In the genomic region with DNA sequence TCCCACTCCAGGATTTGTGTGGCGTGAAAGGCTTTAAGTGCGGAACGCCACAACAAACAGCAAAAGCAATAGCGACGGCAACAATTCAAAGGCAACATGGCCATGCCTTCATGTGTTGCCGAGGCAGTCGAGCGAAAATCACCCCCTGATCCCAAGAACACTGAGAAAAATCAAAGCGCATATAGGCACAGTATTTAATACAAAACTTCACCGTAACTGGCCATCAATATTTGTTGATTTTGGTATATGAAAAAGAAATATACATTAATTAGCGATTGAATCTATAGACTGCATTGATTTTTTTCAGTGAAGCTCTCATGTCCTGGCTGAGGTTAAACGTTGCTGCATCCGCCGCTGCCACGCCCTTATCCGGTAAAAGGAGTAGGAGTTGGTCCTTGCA, we compare ENCODE assay signal across 4 fruit fly cellular contexts.
TF ChIP-seq lines count a peak whose summit lies in the region.

No protein-coding gene starts in this region.

- no peak for TF ChIP-seq CTCF in whole organism, embryonic (GFP tag; optimal IDR thresholded peaks at IDR 0.05; lab: Kevin White, UChicago)

TF ChIP-seq in whole organism, embryonic, 481 proteins besides CTCF, POLR2A, EP300 and RAD21 (continues in another document):
- TF ChIP-seq CG17612 (GFP tag; IDR thresholded peaks at IDR 0.05; lab: Robert Waterston, UW) (no peak), CG12219 (GFP tag; optimal IDR thresholded peaks at IDR 0.05; lab: Kevin White, UChicago) (no peak), CG1233 (GFP tag; optimal IDR thresholded peaks at IDR 0.05; lab: Kevin White, UChicago) (no peak), lmd (GFP tag; IDR thresholded peaks at IDR 0.05; lab: Robert Waterston, UW) (0 out of 2 replicates have a peak, but pooled peaks have one; percentile 3), her (GFP tag; optimal IDR thresholded peaks at IDR 0.05; lab: Kevin White, UChicago) (no peak), sna (GFP tag; IDR thresholded peaks at IDR 0.05; lab: Robert Waterston, UW; ENCODE audit: partially characterized antibody) (no peak), CG14860 (GFP tag; IDR thresholded peaks at IDR 0.05; lab: Robert Waterston, UW; ENCODE audit: partially characterized antibody) (no peak), chn (GFP tag; optimal IDR thresholded peaks at IDR 0.05; lab: Kevin White, UChicago) (no peak), Gsc (GFP tag; IDR thresholded peaks at IDR 0.05; lab: Robert Waterston, UW) (no peak), CG33213 (GFP tag; optimal IDR thresholded peaks at IDR 0.05; lab: Kevin White, UChicago) (no peak), E2f1 (GFP tag; IDR thresholded peaks at IDR 0.05; lab: Robert Waterston, UW) (no peak; the same call in 1 of the 2 replicates), CG4328 (GFP tag; optimal IDR thresholded peaks at IDR 0.05; lab: Kevin White, UChicago) (no peak), fru (optimal IDR thresholded peaks at IDR 0.05; lab: Kevin White, UChicago) (no peak), dmrt99B (tag; optimal IDR thresholded peaks at IDR 0.05; lab: Kevin White, UChicago) (peak; percentile 7), CG16863 (GFP tag; optimal IDR thresholded peaks at IDR 0.05; lab: Kevin White, UChicago) (no peak), p53 (GFP tag; optimal IDR thresholded peaks at IDR 0.05; lab: Kevin White, UChicago) (no peak), hb (GFP tag; IDR thresholded peaks at IDR 0.05; lab: Robert Waterston, UW; ENCODE audit: partially characterized antibody) (no peak), E2f2 (GFP tag; IDR thresholded peaks at IDR 0.05; lab: Robert Waterston, UW) (no peak), Mad (GFP tag; optimal IDR thresholded peaks at IDR 0.05; lab: Kevin White, UChicago) (no peak), D19A (tag; optimal IDR thresholded peaks at IDR 0.05; lab: Kevin White, UChicago) (no peak)

TF ChIP-seq in whole organism, prepupa, 60 proteins besides CTCF, POLR2A, EP300 and RAD21 (continues in another document):
- TF ChIP-seq lz (GFP tag; optimal IDR thresholded peaks at IDR 0.05; lab: Kevin White, UChicago) (peak; percentile 63), CG32006 (GFP tag; optimal IDR thresholded peaks at IDR 0.05; lab: Kevin White, UChicago) (peak; percentile 63), Eip75B (GFP tag; optimal IDR thresholded peaks at IDR 0.05; lab: Kevin White, UChicago) (peak; percentile 66), CG6276 (GFP tag; optimal IDR thresholded peaks at IDR 0.05; lab: Kevin White, UChicago) (peak; percentile 5), CG34406 (GFP tag; optimal IDR thresholded peaks at IDR 0.05; lab: Kevin White, UChicago) (peak; percentile 58), svp (GFP tag; lab: Kevin White, UChicago) (peak; percentile 86), Sox14 (GFP tag; optimal IDR thresholded peaks at IDR 0.05; lab: Kevin White, UChicago) (peak; percentile 60), CG11294 (GFP tag; IDR thresholded peaks at IDR 0.05; lab: Robert Waterston, UW) (no peak), Gug (GFP tag; IDR thresholded peaks at IDR 0.05; lab: Robert Waterston, UW) (0 out of 2 replicates have a peak, but pooled peaks have one; percentile 24), CG6792 (GFP tag; optimal IDR thresholded peaks at IDR 0.05; lab: Kevin White, UChicago) (peak; percentile 58), Eip78C (GFP tag; lab: Kevin White, UChicago) (peak; percentile 88), dac (GFP tag; optimal IDR thresholded peaks at IDR 0.05; lab: Kevin White, UChicago) (no peak), fkh (GFP tag; optimal IDR thresholded peaks at IDR 0.05; lab: Kevin White, UChicago) (no peak), net (GFP tag; optimal IDR thresholded peaks at IDR 0.05; lab: Kevin White, UChicago) (peak; percentile 42), fd59A (GFP tag; optimal IDR thresholded peaks at IDR 0.05; lab: Kevin White, UChicago) (peak; percentile 57), Hr38 (GFP tag; optimal IDR thresholded peaks at IDR 0.05; lab: Kevin White, UChicago) (no peak), Blimp-1 (GFP tag; optimal IDR thresholded peaks at IDR 0.05; lab: Kevin White, UChicago) (no peak), CG1621 (tag; optimal IDR thresholded peaks at IDR 0.05; lab: Kevin White, UChicago) (peak; percentile 64), Ets96B (tag; optimal IDR thresholded peaks at IDR 0.05; lab: Kevin White, UChicago) (peak; percentile 74), CG10669 (GFP tag; optimal IDR thresholded peaks at IDR 0.05; lab: Kevin White, UChicago) (peak; percentile 70), CG4318 (GFP tag; optimal IDR thresholded peaks at IDR 0.05; lab: Kevin White, UChicago) (peak; percentile 47), CG10631 (GFP tag; optimal IDR thresholded peaks at IDR 0.05; lab: Kevin White, UChicago) (peak; percentile 65), spab (GFP tag; optimal IDR thresholded peaks at IDR 0.05; lab: Kevin White, UChicago) (peak; percentile 56)

TF ChIP-seq in whole organism, pupa, 21 proteins besides CTCF, POLR2A, EP300 and RAD21:
- peak; percentile 73 for TF ChIP-seq CG15710 (tag; optimal IDR thresholded peaks at IDR 0.05; lab: Kevin White, UChicago)
- TF ChIP-seq CG34367 (tag; optimal IDR thresholded peaks at IDR 0.05; lab: Kevin White, UChicago): peak; percentile 61
- TF ChIP-seq Pif1B (GFP tag; optimal IDR thresholded peaks at IDR 0.05; lab: Kevin White, UChicago): peak; percentile 8
- peak; percentile 44 for TF ChIP-seq CG8301 (tag; optimal IDR thresholded peaks at IDR 0.05; lab: Kevin White, UChicago)
- peak; percentile 52 for TF ChIP-seq Pif1A (GFP tag; optimal IDR thresholded peaks at IDR 0.05; lab: Kevin White, UChicago)
- TF ChIP-seq EcR (GFP tag; optimal IDR thresholded peaks at IDR 0.05; lab: Kevin White, UChicago): no peak
- TF ChIP-seq CG9948 (tag; optimal IDR thresholded peaks at IDR 0.05; lab: Kevin White, UChicago): peak; percentile 48
- TF ChIP-seq CG13204 (GFP tag; optimal IDR thresholded peaks at IDR 0.05; lab: Kevin White, UChicago): peak; percentile 45
- TF ChIP-seq Ets98B (GFP tag; IDR thresholded peaks at IDR 0.05; lab: Robert Waterston, UW): peak; percentile 37; the same call in 1 of the 2 replicates
- TF ChIP-seq CG10348 (GFP tag; IDR thresholded peaks at IDR 0.05; lab: Robert Waterston, UW): no peak
- TF ChIP-seq gl (tag; optimal IDR thresholded peaks at IDR 0.05; lab: Kevin White, UChicago): peak; percentile 23
- no peak for TF ChIP-seq rn (GFP tag; IDR thresholded peaks at IDR 0.05; lab: Robert Waterston, UW)
- TF ChIP-seq CG4496 (GFP tag; IDR thresholded peaks at IDR 0.05; lab: Robert Waterston, UW): peak; percentile 77
- TF ChIP-seq CG12605 (GFP tag; IDR thresholded peaks at IDR 0.05; lab: Robert Waterston, UW): peak; percentile 53
- no peak for TF ChIP-seq D1 (tag; optimal IDR thresholded peaks at IDR 0.05; lab: Kevin White, UChicago)
- 0 out of 3 replicates have a peak, but pooled peaks have one; percentile 41 for TF ChIP-seq fd96Ca (GFP tag; IDR thresholded peaks at IDR 0.05; lab: Robert Waterston, UW)
- peak; percentile 74 for TF ChIP-seq CG8159 (tag; optimal IDR thresholded peaks at IDR 0.05; lab: Kevin White, UChicago)
- no peak for TF ChIP-seq Snoo (tag; optimal IDR thresholded peaks at IDR 0.05; lab: Kevin White, UChicago)
- peak; percentile 56 for TF ChIP-seq CG17806 (tag; optimal IDR thresholded peaks at IDR 0.05; lab: Kevin White, UChicago)
- peak; percentile 56 for TF ChIP-seq CG14655 (GFP tag; optimal IDR thresholded peaks at IDR 0.05; lab: Kevin White, UChicago)
- TF ChIP-seq CG32121 (GFP tag; IDR thresholded peaks at IDR 0.05; lab: Robert Waterston, UW): no peak
TF ChIP-seq in whole organism, pupa: peak in this region for 15.

TF ChIP-seq in whole organism, wandering third instar larva, 38 proteins besides CTCF, POLR2A, EP300 and RAD21 (continues in another document):
- TF ChIP-seq tai (GFP tag; optimal IDR thresholded peaks at IDR 0.05; lab: Kevin White, UChicago) (no peak), CG9705 (GFP tag; optimal IDR thresholded peaks at IDR 0.05; lab: Kevin White, UChicago) (peak; percentile 29), fru (GFP tag; optimal IDR thresholded peaks at IDR 0.05; lab: Kevin White, UChicago) (peak; percentile 73), OdsH (GFP tag; optimal IDR thresholded peaks at IDR 0.05; lab: Kevin White, UChicago) (peak; percentile 58), rgr (GFP tag; optimal IDR thresholded peaks at IDR 0.05; lab: Kevin White, UChicago) (peak; percentile 71), usp (GFP tag; optimal IDR thresholded peaks at IDR 0.05; lab: Kevin White, UChicago) (no peak), Hnf4 (GFP tag; optimal IDR thresholded peaks at IDR 0.05; lab: Kevin White, UChicago) (peak; percentile 53), pan (optimal IDR thresholded peaks at IDR 0.05; lab: Kevin White, UChicago) (no peak), Hr83 (GFP tag; optimal IDR thresholded peaks at IDR 0.05; lab: Kevin White, UChicago; ENCODE audit: poor library complexity, severe bottlenecking) (no peak), psq (GFP tag; optimal IDR thresholded peaks at IDR 0.05; lab: Kevin White, UChicago) (peak; percentile 45), Mio (GFP tag; optimal IDR thresholded peaks at IDR 0.05; lab: Kevin White, UChicago) (no peak), br (GFP tag; optimal IDR thresholded peaks at IDR 0.05; lab: Kevin White, UChicago) (peak; percentile 61), GATAd (GFP tag; optimal IDR thresholded peaks at IDR 0.05; lab: Kevin White, UChicago) (no peak), CrebA (GFP tag; optimal IDR thresholded peaks at IDR 0.05; lab: Kevin White, UChicago; ENCODE audit: borderline replicate concordance) (no peak), h (GFP tag; optimal IDR thresholded peaks at IDR 0.05; lab: Kevin White, UChicago) (peak; percentile 73), ey (GFP tag; optimal IDR thresholded peaks at IDR 0.05; lab: Kevin White, UChicago) (peak; percentile 78), brk (GFP tag; optimal IDR thresholded peaks at IDR 0.05; lab: Kevin White, UChicago) (peak; percentile 45), foxo (GFP tag; optimal IDR thresholded peaks at IDR 0.05; lab: Kevin White, UChicago) (peak in 1 of 2 experiments; percentile 68), Jra (GFP tag; optimal IDR thresholded peaks at IDR 0.05; lab: Kevin White, UChicago) (peak; percentile 22), lola (GFP tag; optimal IDR thresholded peaks at IDR 0.05; lab: Kevin White, UChicago) (no peak), Rel (GFP tag; optimal IDR thresholded peaks at IDR 0.05; lab: Kevin White, UChicago) (no peak), Rel (tag; optimal IDR thresholded peaks at IDR 0.05; lab: Kevin White, UChicago) (no peak), jim (GFP tag; optimal IDR thresholded peaks at IDR 0.05; lab: Kevin White, UChicago) (no peak), Vsx2 (GFP tag; optimal IDR thresholded peaks at IDR 0.05; lab: Kevin White, UChicago; ENCODE audit: partially characterized antibody) (no peak), dsf (GFP tag; optimal IDR thresholded peaks at IDR 0.05; lab: Kevin White, UChicago; ENCODE audit: borderline replicate concordance) (no peak), Dfd (GFP tag; optimal IDR thresholded peaks at IDR 0.05; lab: Kevin White, UChicago) (no peak), Abd-B (GFP tag; optimal IDR thresholded peaks at IDR 0.05; lab: Kevin White, UChicago) (no peak), Dif (GFP tag; optimal IDR thresholded peaks at IDR 0.05; lab: Kevin White, UChicago; ENCODE audit: partially characterized antibody) (no peak), sage (GFP tag; optimal IDR thresholded peaks at IDR 0.05; lab: Kevin White, UChicago) (no peak), dmrt93B (GFP tag; optimal IDR thresholded peaks at IDR 0.05; lab: Kevin White, UChicago) (peak; percentile 24)
